Fruit fly (Drosophila melanogaster) whole organism, wandering third instar larva: ENCODE data around the gene CG32106.

ENCODE experiments used
- Abd-B ChIP-seq: fragments of >200 bp; optimal IDR thresholded peaks from 2 replicates; lab custom pipeline; 2017; ENCODE audit warnings: missing biosample characterization, missing genetic modification characterization
- Hr78 ChIP-seq: fragments of >200 bp; optimal IDR thresholded peaks from 2 replicates; lab custom pipeline; 2017; ENCODE audit warnings: missing biosample characterization, missing genetic modification characterization
- OdsH ChIP-seq: fragments of 200-800 bp; sonication (Bioruptor generic); optimal IDR thresholded peaks from 2 replicates; lab custom pipeline; 2016; ENCODE audit warnings: missing biosample characterization, mild to moderate bottlenecking, missing genetic modification characterization
- Vsx2 ChIP-seq: fragments of 200-300, 225-300 bp; sonication (Bioruptor generic); optimal IDR thresholded peaks from 2 replicates; lab custom pipeline; 2018; ENCODE audit warnings: missing biosample characterization, missing genetic modification characterization; ENCODE audit not compliant: partially characterized antibody
- br ChIP-seq: fragments of 200-800 bp; sonication (Bioruptor generic); optimal IDR thresholded peaks from 2 replicates; lab custom pipeline; 2016; ENCODE audit warnings: missing biosample characterization, missing genetic modification characterization
- ey ChIP-seq: fragments of 200-800 bp; sonication (Bioruptor generic); optimal IDR thresholded peaks from 2 replicates; lab custom pipeline; 2016; ENCODE audit warnings: missing biosample characterization, missing genetic modification characterization
- foxo ChIP-seq, 2 experiments: fragments of 200-800 bp; sonication (Bioruptor generic); optimal IDR thresholded peaks; 2 replicates in 1 of 2; 3 replicates in 1 of 2; lab custom pipeline; 2016 to 2017; ENCODE audit warnings: missing biosample characterization in 2 of 2, missing genetic modification characterization in 2 of 2
- pan ChIP-seq: fragments of >200 bp; optimal IDR thresholded peaks from 2 replicates; lab custom pipeline; 2017
- psq ChIP-seq: fragments of 200-800 bp; sonication (Bioruptor generic); optimal IDR thresholded peaks from 3 replicates; lab custom pipeline; 2017; ENCODE audit warnings: missing biosample characterization, mild to moderate bottlenecking, missing genetic modification characterization, moderate library complexity
- sv ChIP-seq: fragments of 200-800 bp; sonication (Bioruptor generic); optimal IDR thresholded peaks from 3 replicates; lab custom pipeline; 2016; ENCODE audit warnings: missing biosample characterization, missing genetic modification characterization
- usp ChIP-seq: fragments of >200 bp; optimal IDR thresholded peaks from 2 replicates; lab custom pipeline; 2017; ENCODE audit warnings: missing biosample characterization, missing genetic modification characterization

DNA sequence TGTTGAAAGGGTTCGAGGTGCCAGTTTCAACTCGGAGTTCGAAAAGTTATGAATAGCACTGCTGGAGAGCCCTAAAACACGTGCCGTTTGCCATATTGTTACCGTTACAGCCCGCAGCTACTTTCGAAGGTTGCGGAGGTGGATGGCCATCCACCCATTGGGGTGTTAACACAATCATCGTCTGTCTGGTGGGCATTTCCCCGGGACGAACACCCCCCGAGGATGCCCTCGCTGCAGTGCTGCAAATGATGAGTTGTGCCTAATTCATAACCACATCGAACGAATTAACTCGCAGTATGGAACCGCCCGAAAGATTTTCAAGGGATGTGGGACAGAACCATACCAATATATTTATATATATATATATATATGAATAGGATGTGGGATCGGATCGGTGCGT is 51.3 kb downstream of the CG32106 start:
- TF ChIP-seq Vsx2 (GFP tag; lab: Kevin White, UChicago): no peak
- TF ChIP-seq Abd-B (GFP tag; lab: Kevin White, UChicago): no peak
- no peak for TF ChIP-seq ey (GFP tag; lab: Kevin White, UChicago)
- TF ChIP-seq foxo (GFP tag; optimal IDR thresholded peaks at IDR 0.05; lab: Kevin White, UChicago): no peak
- no peak for TF ChIP-seq OdsH (GFP tag; lab: Kevin White, UChicago)
- TF ChIP-seq usp: no peak
- TF ChIP-seq br: no peak
- no peak for TF ChIP-seq pan (lab: Kevin White, UChicago)
- no peak for TF ChIP-seq psq (GFP tag; lab: Kevin White, UChicago)
- TF ChIP-seq sv: no peak
- TF ChIP-seq Hr78 (GFP tag; lab: Kevin White, UChicago): no peak
